Worm (Caenorhabditis elegans) whole organism, mixed stage, embryonic: Measurements from ENCODE around the gene lgc-12.

Experiments used
- ceh-39 ChIP-seq: fragments of 150-350 bp; optimal IDR thresholded peaks from 2 replicates; lab custom pipeline; 2014; ENCODE audit warnings: missing biosample characterization, missing genetic modification characterization
- ces-1 ChIP-seq: fragments of 150-350 bp; optimal IDR thresholded peaks from 2 replicates; lab custom pipeline; 2014; ENCODE audit warnings: missing biosample characterization, missing genetic modification reagents, missing genetic modification characterization
- drap-1 ChIP-seq: fragments of 200-800 bp; sonication (Bioruptor generic); optimal IDR thresholded peaks from 3 replicates; lab custom pipeline; 2018; ENCODE audit warnings: mild to moderate bottlenecking, missing genetic modification characterization, missing compliant biosample characterization
- mep-1 ChIP-seq: fragments of 150-350 bp; optimal IDR thresholded peaks from 2 replicates; lab custom pipeline; 2017; ENCODE audit warnings: missing biosample characterization, missing genetic modification reagents, missing genetic modification characterization, inconsistent platforms
- nhr-12 ChIP-seq: fragments of 150-350 bp; optimal IDR thresholded peaks from 2 replicates; lab custom pipeline; 2014; ENCODE audit warnings: missing biosample characterization, missing genetic modification characterization
- nhr-237 ChIP-seq: fragments of 150-350 bp; optimal IDR thresholded peaks from 2 replicates; lab custom pipeline; 2014; ENCODE audit warnings: missing biosample characterization, missing genetic modification characterization
- nhr-28 ChIP-seq: fragments of 150-350 bp; optimal IDR thresholded peaks from 2 replicates; lab custom pipeline; 2014; ENCODE audit warnings: missing biosample characterization, missing genetic modification characterization
- nhr-76 ChIP-seq: sonication (generic microtip); optimal IDR thresholded peaks from 2 replicates; lab custom pipeline; 2017; ENCODE audit warnings: missing biosample characterization, missing genetic modification characterization
- pha-4 ChIP-seq: fragments of 150-350 bp; optimal IDR thresholded peaks from 2 replicates; lab custom pipeline; 2018; ENCODE audit warnings: missing biosample characterization, missing genetic modification reagents, missing genetic modification characterization
- snpc-4 ChIP-seq: fragments of 150-350 bp; optimal IDR thresholded peaks from 2 replicates; lab custom pipeline; 2014; ENCODE audit warnings: missing biosample characterization, missing genetic modification characterization

DNA sequence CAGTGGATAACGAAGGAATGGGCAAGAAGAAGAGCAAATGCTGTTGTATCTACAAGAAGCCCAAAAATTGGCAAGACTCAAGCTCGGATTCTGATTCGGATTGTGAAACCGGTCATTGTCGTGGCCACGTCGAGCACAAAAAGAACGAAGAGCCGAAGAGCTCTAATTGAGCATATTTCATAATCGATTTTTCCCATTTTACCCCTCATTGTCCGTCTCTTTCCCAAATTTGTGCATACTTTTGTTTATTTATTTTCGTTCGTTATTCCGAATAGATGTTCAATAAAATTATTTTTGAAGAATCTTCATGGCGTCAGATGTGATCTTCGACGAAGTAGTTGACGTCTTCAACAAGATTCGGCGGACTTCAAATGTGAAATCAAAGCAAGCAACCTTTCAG lies 40.8 kb upstream of the lgc-12 start, which contains the start of gene lig-4:
- TF ChIP-seq nhr-76 (tag; lab: Kevin White, UChicago) (no peak), pha-4 (tag; lab: Kevin White, UChicago) (no peak), mep-1 (tag; lab: Kevin White, UChicago) (no peak), ceh-39 (tag; lab: Kevin White, UChicago) (no peak), snpc-4 (no peak), ces-1 (GFP tag; lab: Kevin White, UChicago) (no peak), nhr-12 (tag; lab: Kevin White, UChicago) (no peak), drap-1 (no peak), nhr-237 (tag; lab: Kevin White, UChicago) (no peak), nhr-28 (tag; lab: Kevin White, UChicago) (no peak)
